Fruit fly (Drosophila melanogaster) whole organism, embryonic: ENCODE data around the gene CG12224.

Source experiments
- ATbp ChIP-seq: fragments of 200-800 bp; sonication (Bioruptor generic); optimal IDR thresholded peaks from 2 replicates; lab custom pipeline; 2017; ENCODE audit warnings: missing biosample characterization, mild to moderate bottlenecking, missing genetic modification characterization, missing genetic modification reagents
- Asciz ChIP-seq: fragments of 200-800 bp; sonication (Bioruptor generic); optimal IDR thresholded peaks from 2 replicates; lab custom pipeline; 2017; ENCODE audit warnings: missing biosample characterization, mild to moderate bottlenecking, missing genetic modification characterization, missing genetic modification reagents
- Awh ChIP-seq: fragments of 200-800 bp; sonication (Bioruptor generic); IDR thresholded peaks from 2 replicates; pipeline ENCODE4, ENCODE4 v1.3.6; 2022; ENCODE audit warnings: missing biosample characterization, missing genetic modification characterization
- B-H1 ChIP-seq: fragments of 200-800 bp; sonication (Bioruptor generic); IDR thresholded peaks from 3 replicates; pipeline ENCODE4 v1.3.6; 2022; ENCODE audit warnings: missing biosample characterization, missing genetic modification characterization
- CG11247 ChIP-seq: fragments of 200-800 bp; sonication (Bioruptor generic); IDR thresholded peaks from 2 replicates; pipeline ENCODE4 v1.3.6; 2022; ENCODE audit warnings: missing biosample characterization, missing genetic modification characterization
- CG13287 ChIP-seq: fragments of 200-800 bp; sonication (Bioruptor generic); IDR thresholded peaks from 2 replicates; pipeline ENCODE4 v1.3.6; 2022; ENCODE audit warnings: missing biosample characterization, missing genetic modification characterization; ENCODE audit not compliant: partially characterized antibody
- CG13296 ChIP-seq: fragments of 200-800 bp; sonication (Bioruptor generic); optimal IDR thresholded peaks from 3 replicates; lab custom pipeline; 2018; ENCODE audit warnings: missing biosample characterization, mild to moderate bottlenecking, missing genetic modification characterization
- CG14441 ChIP-seq: fragments of 200-800 bp; sonication (Bioruptor generic); IDR thresholded peaks from 2 replicates; pipeline ENCODE4 v1.3.6; 2022; ENCODE audit warnings: missing biosample characterization, missing genetic modification characterization
- CG1529 ChIP-seq: fragments of 200-800 bp; sonication (Bioruptor generic); optimal IDR thresholded peaks from 3 replicates; lab custom pipeline; 2018; ENCODE audit warnings: missing biosample characterization, missing genetic modification characterization
- CG15479 ChIP-seq: fragments of 200-800 bp; sonication (Bioruptor generic); optimal IDR thresholded peaks from 3 replicates; lab custom pipeline; 2019; ENCODE audit warnings: missing biosample characterization, mild to moderate bottlenecking, missing genetic modification characterization, moderate library complexity
- CG16815 ChIP-seq: fragments of 200-800 bp; sonication (Bioruptor generic); optimal IDR thresholded peaks from 3 replicates; lab custom pipeline; 2017; ENCODE audit warnings: missing biosample characterization, mild to moderate bottlenecking, missing genetic modification characterization
- CG17802 ChIP-seq: fragments of 200-800 bp; sonication (Bioruptor generic); optimal IDR thresholded peaks from 2 replicates; lab custom pipeline; 2018; ENCODE audit warnings: missing biosample characterization, mild to moderate bottlenecking, missing genetic modification characterization, moderate library complexity
- CG2120 ChIP-seq: fragments of 200-800 bp; sonication (Bioruptor generic); optimal IDR thresholded peaks from 3 replicates; lab custom pipeline; 2016; ENCODE audit warnings: missing biosample characterization, missing genetic modification characterization
- CG31365 ChIP-seq: fragments of 200-800 bp; sonication (Bioruptor generic); optimal IDR thresholded peaks from 2 replicates; lab custom pipeline; 2018; ENCODE audit warnings: missing biosample characterization, mild to moderate bottlenecking, missing genetic modification characterization
- CG3163 ChIP-seq: fragments of 200-800 bp; sonication (Bioruptor generic); optimal IDR thresholded peaks from 3 replicates; lab custom pipeline; 2016; ENCODE audit warnings: missing biosample characterization, missing genetic modification characterization
- CG34422 ChIP-seq: fragments of 200-800 bp; sonication (Bioruptor generic); IDR thresholded peaks from 3 replicates; pipeline ENCODE4 v1.3.6; 2022; ENCODE audit warnings: missing biosample characterization, missing genetic modification characterization
- CG3838 ChIP-seq: fragments of 200-800 bp; sonication (Bioruptor generic); optimal IDR thresholded peaks from 3 replicates; lab custom pipeline; 2016; ENCODE audit warnings: missing biosample characterization, missing genetic modification characterization
- CG6272 ChIP-seq: fragments of 200-800 bp; sonication (Bioruptor generic); IDR thresholded peaks from 2 replicates; pipeline ENCODE4 v1.3.6; 2022; ENCODE audit warnings: missing biosample characterization, missing genetic modification characterization
- CG6765 ChIP-seq: fragments of 200-800 bp; sonication (Bioruptor generic); optimal IDR thresholded peaks from 3 replicates; lab custom pipeline; 2017; ENCODE audit warnings: missing biosample characterization, mild to moderate bottlenecking, missing genetic modification characterization
- CG7928 ChIP-seq: fragments of 200-800 bp; sonication (Bioruptor generic); optimal IDR thresholded peaks from 2 replicates; lab custom pipeline; 2017; ENCODE audit warnings: missing biosample characterization, mild to moderate bottlenecking, missing genetic modification characterization
- CG8281 ChIP-seq: fragments of 200-800 bp; sonication (Bioruptor generic); optimal IDR thresholded peaks from 2 replicates; lab custom pipeline; 2018; ENCODE audit warnings: missing biosample characterization, mild to moderate bottlenecking, missing genetic modification characterization, moderate library complexity
- CG8359 ChIP-seq: fragments of 200-800 bp; sonication (Bioruptor generic); optimal IDR thresholded peaks from 2 replicates; lab custom pipeline; 2017; ENCODE audit warnings: missing biosample characterization, mild to moderate bottlenecking, missing genetic modification characterization, borderline replicate concordance
- Doc2 ChIP-seq: fragments of 200-800 bp; sonication (Bioruptor generic); IDR thresholded peaks from 2 replicates; pipeline ENCODE4 v1.3.6; 2022; ENCODE audit warnings: missing biosample characterization, missing genetic modification characterization
- Dp ChIP-seq: fragments of 200-800 bp; sonication (Bioruptor generic); optimal IDR thresholded peaks from 2 replicates; lab custom pipeline; 2018; ENCODE audit warnings: missing biosample characterization, mild to moderate bottlenecking, missing genetic modification characterization, moderate library complexity
- Dref ChIP-seq: fragments of 200-800 bp; sonication (Bioruptor generic); IDR thresholded peaks from 2 replicates; pipeline ENCODE4 v1.3.6; 2022; ENCODE audit warnings: missing biosample characterization, missing genetic modification characterization
- Elba2 ChIP-seq: fragments of 200-800 bp; sonication (Bioruptor generic); optimal IDR thresholded peaks from 3 replicates; lab custom pipeline; 2016; ENCODE audit warnings: missing biosample characterization, missing genetic modification characterization
- HLH3B ChIP-seq: fragments of 200-800 bp; sonication (Bioruptor generic); IDR thresholded peaks from 2 replicates; pipeline ENCODE4 v1.3.6; 2022; ENCODE audit warnings: missing biosample characterization, missing genetic modification characterization
- Lhr ChIP-seq: fragments of 200-800 bp; sonication (Bioruptor generic); optimal IDR thresholded peaks from 3 replicates; lab custom pipeline; 2017; ENCODE audit warnings: mild to moderate bottlenecking, missing biosample characterization, missing genetic modification reagents, missing genetic modification characterization
- Med ChIP-seq: fragments of 200-800 bp; sonication (Bioruptor generic); peaks from one replicate; lab custom pipeline; 2016; ENCODE audit warnings: missing biosample characterization, missing genetic modification characterization, mild to moderate bottlenecking, inconsistent platforms, moderate library complexity
- Mrtf ChIP-seq: fragments of 200-800 bp; sonication (Bioruptor generic); IDR thresholded peaks from 3 replicates; pipeline ENCODE4 v1.3.6; 2022; ENCODE audit warnings: missing biosample characterization, missing genetic modification characterization
- Ptx1 ChIP-seq: fragments of 200-800 bp; sonication (Bioruptor generic); IDR thresholded peaks from 2 replicates; pipeline ENCODE4 v1.3.6; 2022; ENCODE audit warnings: missing biosample characterization, missing genetic modification characterization
- Rfx ChIP-seq: fragments of 200-800 bp; sonication (Bioruptor generic); IDR thresholded peaks from 2 replicates; pipeline ENCODE4 v1.3.6; 2022; ENCODE audit warnings: missing biosample characterization, missing genetic modification characterization
- Rx ChIP-seq: fragments of 200-800 bp; sonication (Bioruptor generic); IDR thresholded peaks from 2 replicates; pipeline ENCODE4 v1.3.6; 2022; ENCODE audit warnings: missing biosample characterization, missing genetic modification characterization
- Sry-β ChIP-seq: fragments of 200-800 bp; sonication (Bioruptor generic); optimal IDR thresholded peaks from 2 replicates; lab custom pipeline; 2018; ENCODE audit warnings: missing biosample characterization, mild to moderate bottlenecking, missing genetic modification characterization, moderate library complexity
- Stat92E ChIP-seq, 3 experiments: fragments of >200 bp in 2 of 3; fragments of 200-800 bp in 1 of 3; sonication (Bioruptor generic) in 1 of 3; optimal IDR thresholded peaks; 2 replicates each; lab custom pipeline; 2017 to 2019; ENCODE audit warnings: missing biosample characterization in 3 of 3, missing genetic modification characterization in 3 of 3, mild to moderate bottlenecking in 1 of 3, moderate library complexity in 1 of 3
- ac ChIP-seq: fragments of 200-800 bp; sonication (Bioruptor generic); optimal IDR thresholded peaks from 3 replicates; lab custom pipeline; 2017; ENCODE audit warnings: missing biosample characterization, mild to moderate bottlenecking, missing genetic modification characterization
- aop ChIP-seq: fragments of 200-800 bp; sonication (Bioruptor generic); IDR thresholded peaks from 2 replicates; pipeline ENCODE4 v1.3.6; 2022; ENCODE audit warnings: missing biosample characterization, missing genetic modification characterization
- ap ChIP-seq: fragments of 200-800 bp; sonication (Bioruptor generic); IDR thresholded peaks from 2 replicates; pipeline ENCODE4 v1.3.6; 2022; ENCODE audit warnings: missing biosample characterization, missing genetic modification characterization
- az2 ChIP-seq: fragments of 200-800 bp; sonication (Bioruptor generic); optimal IDR thresholded peaks from 3 replicates; lab custom pipeline; 2016; ENCODE audit warnings: missing biosample characterization, missing genetic modification characterization
- btn ChIP-seq: fragments of 200-800 bp; sonication (Bioruptor generic); optimal IDR thresholded peaks from 2 replicates; lab custom pipeline; 2016; ENCODE audit warnings: missing biosample characterization, missing genetic modification characterization
- cad ChIP-seq: fragments of >200 bp; optimal IDR thresholded peaks from 2 replicates; lab custom pipeline; 2017; ENCODE audit warnings: missing biosample characterization, missing genetic modification characterization
- emc ChIP-seq: fragments of 200-800 bp; sonication (Bioruptor generic); optimal IDR thresholded peaks from 2 replicates; lab custom pipeline; 2016; ENCODE audit warnings: missing biosample characterization, missing genetic modification characterization
- eve ChIP-seq, 2 experiments: fragments of >200 bp; optimal IDR thresholded peaks; 2 replicates each; lab custom pipeline; 2017; ENCODE audit warnings: missing biosample characterization in 2 of 2, missing genetic modification characterization in 2 of 2
- gcm ChIP-seq: fragments of 200-800 bp; sonication (Bioruptor generic); optimal IDR thresholded peaks from 2 replicates; lab custom pipeline; 2019; ENCODE audit warnings: missing biosample characterization, mild to moderate bottlenecking, missing genetic modification characterization, moderate library complexity
- gcm2 ChIP-seq: fragments of 200-800 bp; sonication (Bioruptor generic); optimal IDR thresholded peaks from 2 replicates; lab custom pipeline; 2016; ENCODE audit warnings: missing biosample characterization, missing genetic modification characterization
- jing ChIP-seq: fragments of 200-800 bp; sonication (Bioruptor generic); optimal IDR thresholded peaks from 2 replicates; lab custom pipeline; 2018; ENCODE audit warnings: missing biosample characterization, mild to moderate bottlenecking, missing genetic modification characterization
- pfk ChIP-seq: fragments of 200-800 bp; sonication (Bioruptor generic); optimal IDR thresholded peaks from 2 replicates; lab custom pipeline; 2018; ENCODE audit warnings: missing biosample characterization, mild to moderate bottlenecking, missing genetic modification characterization, moderate library complexity
- pros ChIP-seq: fragments of 200-800 bp; sonication (Bioruptor generic); optimal IDR thresholded peaks from 3 replicates; lab custom pipeline; 2019; ENCODE audit warnings: missing biosample characterization, mild to moderate bottlenecking, missing genetic modification characterization, moderate library complexity
- sd ChIP-seq: fragments of 200-800 bp; sonication (Bioruptor generic); optimal IDR thresholded peaks from 3 replicates; lab custom pipeline; 2018; ENCODE audit warnings: missing biosample characterization, mild to moderate bottlenecking, missing genetic modification characterization, moderate library complexity
- ssp ChIP-seq: fragments of 200-800 bp; sonication (Bioruptor generic); IDR thresholded peaks from 2 replicates; pipeline ENCODE4 v1.3.6; 2022; ENCODE audit warnings: missing biosample characterization, missing genetic modification characterization
- stwl ChIP-seq: fragments of 200-800 bp; sonication (Bioruptor generic); optimal IDR thresholded peaks from 3 replicates; lab custom pipeline; 2018; ENCODE audit warnings: missing biosample characterization, mild to moderate bottlenecking, missing genetic modification characterization, moderate library complexity

CG12224 gene

DNA sequence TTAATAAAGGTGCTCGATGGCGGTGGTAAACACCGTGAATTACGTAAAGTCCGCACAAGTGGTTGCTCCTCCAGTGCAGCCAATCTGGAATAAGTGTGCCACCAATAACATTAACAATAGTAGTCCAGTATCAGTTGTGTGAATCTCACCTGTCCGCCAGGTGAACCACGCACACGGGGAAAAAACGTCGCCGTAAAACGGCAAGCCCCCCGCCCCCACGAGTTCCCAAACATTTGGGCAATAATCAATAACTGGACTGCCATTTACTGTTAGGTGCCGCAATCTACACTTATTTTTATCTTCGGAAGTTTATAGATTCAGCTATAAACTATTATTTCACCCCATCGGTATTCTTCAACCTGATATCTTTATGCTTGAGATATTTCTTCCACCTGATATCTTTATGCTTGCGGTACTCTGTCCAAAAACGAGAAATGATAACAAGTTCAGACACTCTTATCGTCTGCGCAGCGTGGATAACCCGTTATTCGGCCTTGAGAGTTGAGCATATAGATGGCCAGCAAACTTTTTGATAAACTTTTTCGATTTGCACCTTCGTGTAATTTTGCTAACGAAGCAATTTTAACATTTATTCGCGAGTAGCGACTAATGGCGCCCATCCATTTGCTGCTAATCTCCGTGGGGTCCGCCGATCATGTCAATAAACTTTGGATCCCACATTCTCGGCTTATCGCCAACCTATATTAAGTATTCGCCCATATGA lies 13.7 kb downstream of the CG12224 start (continued):
- TF ChIP-seq CG2120 (GFP tag; lab: Kevin White, UChicago) (no peak), ac (no peak), ATbp (GFP tag; lab: Kevin White, UChicago) (peak; percentile 30), Med (GFP tag; lab: Kevin White, UChicago) (peak; percentile 71), sd (peak; percentile 93), emc (GFP tag; lab: Kevin White, UChicago) (no peak), aop (GFP tag; lab: Robert Waterston, UW) (no peak), CG34422 (GFP tag; lab: Robert Waterston, UW) (no peak), CG15479 (GFP tag; lab: Kevin White, UChicago) (no peak), Mrtf (GFP tag; lab: Robert Waterston, UW) (no peak), Dref (no peak), CG13296 (GFP tag; lab: Kevin White, UChicago) (peak; percentile 14), CG3838 (no peak), Dp (GFP tag; lab: Kevin White, UChicago) (no peak), gcm2 (GFP tag; lab: Kevin White, UChicago) (no peak), B-H1 (GFP tag; lab: Robert Waterston, UW) (no peak), cad (GFP tag; lab: Kevin White, UChicago) (no peak), CG1529 (GFP tag; lab: Kevin White, UChicago) (peak; percentile 90), CG6272 (GFP tag; lab: Robert Waterston, UW) (no peak), ssp (GFP tag; lab: Robert Waterston, UW) (no peak), Doc2 (GFP tag; lab: Robert Waterston, UW) (no peak), CG13287 (no peak), Awh (no peak), btn (no peak), CG7928 (GFP tag; lab: Kevin White, UChicago) (no peak), stwl (tag; lab: Kevin White, UChicago) (no peak), pfk (GFP tag; lab: Kevin White, UChicago) (no peak), jing (GFP tag; lab: Kevin White, UChicago) (no peak), CG8281 (tag; lab: Kevin White, UChicago) (no peak), ap (no peak), Ptx1 (GFP tag; lab: Robert Waterston, UW) (no peak), Rfx (peak; percentile 22; the same call in 1 of the 2 replicates), Sry-β (GFP tag; lab: Kevin White, UChicago) (no peak), CG8359 (no peak), gcm (GFP tag; lab: Kevin White, UChicago) (no peak), HLH3B (GFP tag; lab: Robert Waterston, UW) (no peak), pros (no peak), Asciz (no peak), CG6765 (GFP tag; lab: Kevin White, UChicago) (no peak), CG3163 (no peak), CG16815 (GFP tag; lab: Kevin White, UChicago) (no peak), CG17802 (no peak), Elba2 (GFP tag; lab: Kevin White, UChicago) (no peak), az2 (no peak), Stat92E (GFP tag; optimal IDR thresholded peaks at IDR 0.05; lab: Kevin White, UChicago) (no peak), eve (GFP tag; optimal IDR thresholded peaks at IDR 0.05; lab: Kevin White, UChicago) (no peak), CG14441 (GFP tag; lab: Robert Waterston, UW) (0 out of 2 replicates have a peak, but pooled peaks have one; percentile 8), Lhr (GFP tag; lab: Kevin White, UChicago) (no peak), CG31365 (tag; lab: Kevin White, UChicago) (no peak), CG11247 (GFP tag; lab: Robert Waterston, UW) (no peak), Rx (no peak)
